Fruit fly (Drosophila melanogaster): ENCODE data around the gene Alg1.
A peak's percentile ranks its signal among the peaks of the same experiment; 100 is the strongest.
"Not testable (repeated sequence)": the region's sequence is repeated elsewhere in the genome, so short reads cannot be mapped to it uniquely, and the experiment has no call there.

The Alg1 gene

dm6 chr3R:17773893-17774292 lies 37.0 kb downstream of the Alg1 start:
- TF ChIP-seq ovo (GFP tag; optimal IDR thresholded peaks at IDR 0.05) (no peak), CG1620 (GFP tag; optimal IDR thresholded peaks at IDR 0.05) (no peak), CG14711 (tag; optimal IDR thresholded peaks at IDR 0.05) (no peak), Mnt (GFP tag; optimal IDR thresholded peaks at IDR 0.05) (no peak), toe (GFP tag; optimal IDR thresholded peaks at IDR 0.05) (no peak), kay (GFP tag; ENCODE audit: borderline replicate concordance) (no peak), tj (GFP tag; optimal IDR thresholded peaks at IDR 0.05) (no peak), Crg-1 (GFP tag; optimal IDR thresholded peaks at IDR 0.05) (no peak), Clk (GFP tag; optimal IDR thresholded peaks at IDR 0.05) (no peak), cic (GFP tag; optimal IDR thresholded peaks at IDR 0.05) (no peak), CG5204 (GFP tag; optimal IDR thresholded peaks at IDR 0.05) (no peak), CG7045 (GFP tag; optimal IDR thresholded peaks at IDR 0.05) (no peak)

dm6 chr3R:17763088-17763487 lies 47.8 kb downstream of the Alg1 start, which contains the start of gene TyrR:
Gene TyrR (minus strand): TSS chr3R:17763188.
- not testable (repeated sequence) for TF ChIP-seq cic (GFP tag; optimal IDR thresholded peaks at IDR 0.05); CG14711 (tag; optimal IDR thresholded peaks at IDR 0.05); Hr96 (GFP tag; optimal IDR thresholded peaks at IDR 0.05)

DNA sequence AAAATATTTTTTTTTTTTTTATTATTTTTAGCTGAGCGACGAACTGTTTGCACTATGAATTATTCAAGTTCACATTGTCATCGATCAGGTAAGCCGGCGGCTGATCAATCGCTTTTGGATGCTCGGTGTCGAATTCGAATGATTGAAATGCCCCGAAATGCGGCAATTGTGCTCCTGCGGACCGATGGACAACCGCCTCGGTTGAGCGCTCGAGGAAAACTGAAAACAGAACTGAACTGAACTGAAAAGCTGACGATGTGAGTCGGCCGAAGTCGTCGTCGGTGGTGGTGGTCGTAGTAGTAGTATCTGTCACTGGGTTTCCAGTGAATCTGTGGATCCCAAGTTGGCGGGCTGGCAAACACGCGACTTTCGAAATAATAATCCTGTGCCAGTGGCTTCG lies 48.7 kb downstream of the Alg1 start:
- TF ChIP-seq Clk (GFP tag; optimal IDR thresholded peaks at IDR 0.05) = no peak
- peak; percentile 3 for TF ChIP-seq Mnt (GFP tag; optimal IDR thresholded peaks at IDR 0.05)
- peak; percentile 32 for TF ChIP-seq kay (GFP tag; ENCODE audit: borderline replicate concordance)
- no peak for TF ChIP-seq ovo (GFP tag; optimal IDR thresholded peaks at IDR 0.05)
- TF ChIP-seq tj (GFP tag; optimal IDR thresholded peaks at IDR 0.05) = no peak
- no peak for TF ChIP-seq CG14711 (tag; optimal IDR thresholded peaks at IDR 0.05)

DNA sequence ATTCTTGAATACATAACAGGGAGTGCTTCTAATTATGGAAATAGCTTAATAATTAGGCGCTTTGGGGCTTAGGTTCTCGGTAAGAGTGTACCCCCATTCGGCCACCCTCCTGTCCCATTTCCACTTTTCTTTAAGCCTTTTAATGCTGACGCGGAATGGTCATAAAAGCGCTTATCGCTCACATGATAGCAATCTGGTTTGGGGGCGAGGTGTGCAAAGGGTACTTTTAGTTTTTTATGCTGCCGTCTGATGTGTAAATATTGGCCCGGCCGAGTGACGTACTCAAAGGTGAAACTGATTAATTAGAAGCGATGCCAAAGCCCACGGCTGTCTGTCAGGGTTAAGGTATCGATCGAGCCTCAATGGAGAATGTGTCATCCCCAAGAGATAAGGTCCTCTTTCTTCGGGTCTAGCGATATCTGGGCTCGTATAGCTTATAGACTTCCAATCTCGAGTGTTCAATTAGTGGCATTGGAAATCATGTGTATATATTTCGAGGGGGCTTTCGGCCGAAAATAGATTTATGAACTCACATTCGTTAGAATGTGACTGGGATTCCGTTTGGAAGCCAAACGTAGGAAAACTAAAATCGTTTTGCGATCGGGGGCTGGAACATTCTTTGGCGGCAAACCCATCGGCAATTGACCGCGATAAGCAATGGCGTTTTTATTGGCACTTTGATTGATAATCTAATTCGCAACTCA lies 51.0 kb downstream of the Alg1 start:
- no peak for TF ChIP-seq CG7101 (tag; optimal IDR thresholded peaks at IDR 0.05)
- TF ChIP-seq CG11617 (GFP tag; optimal IDR thresholded peaks at IDR 0.05) = no peak
- TF ChIP-seq cnc (optimal IDR thresholded peaks at IDR 0.05) = no peak
- peak; percentile 11 for TF ChIP-seq CG5204 (GFP tag; optimal IDR thresholded peaks at IDR 0.05)
- TF ChIP-seq Hr96 (GFP tag; optimal IDR thresholded peaks at IDR 0.05) = no peak
- TF ChIP-seq tj (GFP tag; optimal IDR thresholded peaks at IDR 0.05) = peak; percentile 12
- TF ChIP-seq kay (GFP tag; ENCODE audit: borderline replicate concordance) = peak; percentile 56
- TF ChIP-seq pad (GFP tag; optimal IDR thresholded peaks at IDR 0.05) = no peak
- TF ChIP-seq ovo (GFP tag; optimal IDR thresholded peaks at IDR 0.05) = no peak
- TF ChIP-seq cic (GFP tag; optimal IDR thresholded peaks at IDR 0.05) = peak; percentile 3

Data from whole organism, adult.